Worm (Caenorhabditis elegans) whole organism, L2 larva: ENCODE data around the gene srpa-72.

Experiments used
- ceh-16 ChIP-seq: fragments of 150-350 bp; optimal IDR thresholded peaks from 2 replicates; lab custom pipeline; 2014; ENCODE audit warnings: missing biosample characterization, missing genetic modification characterization
- dmd-4 ChIP-seq: sonication (generic microtip); optimal IDR thresholded peaks from 2 replicates; lab custom pipeline; 2017; ENCODE audit warnings: missing biosample characterization, missing genetic modification characterization
- egl-27 ChIP-seq: sonication (generic microtip); optimal IDR thresholded peaks from 3 replicates; lab custom pipeline; 2017; ENCODE audit warnings: missing biosample characterization, missing genetic modification reagents, missing genetic modification characterization
- elt-3 ChIP-seq: sonication (generic microtip); optimal IDR thresholded peaks from 2 replicates; lab custom pipeline; 2017; ENCODE audit warnings: missing biosample characterization, missing genetic modification characterization
- lin-11 ChIP-seq: fragments of 150-350 bp; sonication (generic microtip); optimal IDR thresholded peaks from 2 replicates; lab custom pipeline; 2014; ENCODE audit warnings: missing biosample characterization, missing genetic modification characterization, inconsistent platforms, mixed read lengths
- lin-13 ChIP-seq: fragments of 150-350 bp; optimal IDR thresholded peaks from 2 replicates; lab custom pipeline; 2014; ENCODE audit warnings: missing biosample characterization, missing genetic modification reagents, missing genetic modification characterization
- lin-39 ChIP-seq: fragments of 150-350 bp; optimal IDR thresholded peaks from 2 replicates; lab custom pipeline; 2014; ENCODE audit warnings: missing biosample characterization, missing genetic modification reagents, missing genetic modification characterization
- lsy-2 ChIP-seq, 2 experiments: fragments of 150-350 bp in 1 of 2; sonication (generic microtip) in 1 of 2; optimal IDR thresholded peaks; 2 replicates each; lab custom pipeline; 2014 to 2017; ENCODE audit warnings: missing biosample characterization in 2 of 2, missing genetic modification characterization in 2 of 2
- mab-5 ChIP-seq: fragments of 150-350 bp; optimal IDR thresholded peaks from 2 replicates; lab custom pipeline; 2014; ENCODE audit warnings: missing biosample characterization, missing genetic modification characterization
- nhr-10 ChIP-seq: sonication (generic microtip); optimal IDR thresholded peaks from 2 replicates; lab custom pipeline; 2017; ENCODE audit warnings: missing biosample characterization, missing genetic modification characterization
- nhr-11 ChIP-seq: fragments of 150-350 bp; optimal IDR thresholded peaks from 2 replicates; lab custom pipeline; 2014; ENCODE audit warnings: missing biosample characterization, missing genetic modification characterization
- nhr-12 ChIP-seq: fragments of 150-350 bp; optimal IDR thresholded peaks from 2 replicates; lab custom pipeline; 2014; ENCODE audit warnings: missing biosample characterization, missing genetic modification characterization
- ztf-11 ChIP-seq: sonication (generic microtip); optimal IDR thresholded peaks from 2 replicates; lab custom pipeline; 2017; ENCODE audit warnings: missing biosample characterization, missing genetic modification characterization

DNA sequence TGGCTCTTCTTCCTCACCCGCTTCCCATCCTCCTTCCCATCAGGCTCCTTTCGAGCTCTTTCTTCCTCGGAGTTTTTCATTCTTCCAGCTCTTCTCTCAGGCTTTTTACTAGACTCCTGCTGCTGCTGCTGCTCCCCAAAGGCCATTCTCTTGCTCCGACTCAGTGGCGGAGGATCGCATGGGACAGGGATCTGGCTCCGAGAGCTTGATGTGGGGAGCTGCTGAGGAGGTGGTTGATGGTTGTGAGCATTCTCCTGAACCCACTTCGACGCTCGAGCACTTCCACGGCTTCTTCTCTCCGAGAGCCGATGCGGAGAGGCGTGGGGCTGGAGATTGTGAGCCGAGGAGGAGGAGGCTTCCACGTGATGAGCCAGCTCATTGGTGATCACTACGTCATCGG, 1.5 kb upstream of the srpa-72 start:
- TF ChIP-seq egl-27 (tag; lab: Kevin White, UChicago) (no peak), lin-39 (tag; lab: Kevin White, UChicago) (no peak), nhr-10 (tag; lab: Kevin White, UChicago) (no peak), mab-5 (tag; lab: Kevin White, UChicago) (no peak), ceh-16 (no peak), elt-3 (no peak), nhr-11 (tag; lab: Kevin White, UChicago) (no peak), dmd-4 (tag; lab: Kevin White, UChicago) (no peak), nhr-12 (tag; lab: Kevin White, UChicago) (no peak), ztf-11 (tag; lab: Kevin White, UChicago) (no peak), lsy-2 (tag; optimal IDR thresholded peaks at IDR 0.05; lab: Kevin White, UChicago) (no peak), lin-13 (no peak), lin-11 (no peak)
